Worm (Caenorhabditis elegans) whole organism, late embryonic: Measurements from ENCODE around the gene gpcp-2.

Source experiments
- ceh-14 ChIP-seq: sonication (generic microtip); optimal IDR thresholded peaks from 2 replicates; lab custom pipeline; 2016; ENCODE audit warnings: missing genotype, missing genetic modification characterization, missing compliant biosample characterization
- ceh-22 ChIP-seq: sonication (generic microtip); optimal IDR thresholded peaks from 2 replicates; lab custom pipeline; 2017; ENCODE audit warnings: missing biosample characterization, missing genetic modification characterization
- dve-1 ChIP-seq: sonication (generic microtip); optimal IDR thresholded peaks from 2 replicates; lab custom pipeline; 2017; ENCODE audit warnings: antibody characterized with exemption, mild to moderate bottlenecking, missing genetic modification characterization, missing compliant biosample characterization
- madf-2 ChIP-seq: sonication (generic microtip); optimal IDR thresholded peaks from 2 replicates; lab custom pipeline; 2017; ENCODE audit warnings: missing genetic modification characterization, missing compliant biosample characterization
- nhr-11 ChIP-seq: fragments of 150-350 bp; optimal IDR thresholded peaks from 2 replicates; lab custom pipeline; 2014; ENCODE audit warnings: missing biosample characterization, missing genetic modification characterization
- pax-1 ChIP-seq: fragments of 150-350 bp; optimal IDR thresholded peaks from 2 replicates; lab custom pipeline; 2014; ENCODE audit warnings: missing biosample characterization, missing genetic modification characterization

- TF ChIP-seq madf-2 (tag; lab: Kevin White, UChicago) (no peak), ceh-22 (tag; lab: Kevin White, UChicago) (no peak), nhr-11 (tag; lab: Kevin White, UChicago) (no peak), pax-1 (no peak), ceh-14 (no peak), dve-1 (tag; lab: Kevin White, UChicago) (no peak)
Observed at ce11 chrII:8041642-8042041, 31.5 kb downstream of the gpcp-2 start.
